Fruit fly (Drosophila melanogaster): ENCODE data around the gene CG31431.

CG31431 gene

DNA sequence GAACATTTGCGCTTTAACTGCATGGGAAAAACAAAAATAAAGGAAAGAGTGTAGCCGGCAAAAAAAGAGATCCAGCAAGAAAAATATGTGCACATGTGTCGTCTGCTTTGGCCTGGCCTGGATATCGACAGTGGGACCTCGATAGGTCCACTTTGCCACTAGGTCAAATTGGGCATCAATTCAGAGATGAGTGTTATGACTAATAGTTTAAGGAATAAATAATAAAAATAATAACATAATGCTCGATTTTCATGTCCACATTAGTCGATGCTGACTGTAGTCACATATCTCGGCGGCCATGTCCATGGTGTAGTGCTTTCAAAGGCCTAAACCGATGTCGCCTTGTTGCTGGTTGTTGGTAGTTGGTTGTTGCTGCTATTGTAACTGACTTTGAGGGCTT is 27.1 kb downstream of the CG31431 start (continued):
- TF ChIP-seq CG6808 (GFP tag; optimal IDR thresholded peaks at IDR 0.05) = peak; percentile 96
- TF ChIP-seq Eip78C (GFP tag) = peak; percentile 98
- TF ChIP-seq CG11902 (GFP tag; optimal IDR thresholded peaks at IDR 0.05) = peak; percentile 81
- peak; percentile 95 to 97 for TF ChIP-seq ss (GFP tag; optimal IDR thresholded peaks at IDR 0.05)
- peak; percentile 97 for TF ChIP-seq CG8119 (GFP tag; IDR thresholded peaks at IDR 0.05)
- peak; percentile 90 for TF ChIP-seq CG11762 (GFP tag; optimal IDR thresholded peaks at IDR 0.05; ENCODE audit: insufficient read depth)
- peak; percentile 90 for TF ChIP-seq lz (GFP tag; optimal IDR thresholded peaks at IDR 0.05)
- TF ChIP-seq salr (GFP tag; optimal IDR thresholded peaks at IDR 0.05) = peak; percentile 93
- peak; percentile 76 for TF ChIP-seq fd85E (GFP tag; optimal IDR thresholded peaks at IDR 0.05)
- peak; percentile 81 for TF ChIP-seq Sox15 (GFP tag; optimal IDR thresholded peaks at IDR 0.05)
- peak; percentile 93 for TF ChIP-seq Lpt (GFP tag; optimal IDR thresholded peaks at IDR 0.05)
- TF ChIP-seq Eip93F (GFP tag; optimal IDR thresholded peaks at IDR 0.05) = peak; percentile 80
- peak; percentile 87 for TF ChIP-seq Smox (GFP tag; optimal IDR thresholded peaks at IDR 0.05)
- TF ChIP-seq net (GFP tag; optimal IDR thresholded peaks at IDR 0.05) = peak; percentile 92
- TF ChIP-seq CG6276 (GFP tag; optimal IDR thresholded peaks at IDR 0.05) = peak; percentile 93
- TF ChIP-seq spab (GFP tag; optimal IDR thresholded peaks at IDR 0.05) = peak; percentile 95
- TF ChIP-seq CG10631 (GFP tag; optimal IDR thresholded peaks at IDR 0.05) = peak; percentile 98
- peak; percentile 94 for TF ChIP-seq pdm3 (GFP tag; optimal IDR thresholded peaks at IDR 0.05)
- peak; percentile 73 for TF ChIP-seq vri (GFP tag; optimal IDR thresholded peaks at IDR 0.05)

DNA sequence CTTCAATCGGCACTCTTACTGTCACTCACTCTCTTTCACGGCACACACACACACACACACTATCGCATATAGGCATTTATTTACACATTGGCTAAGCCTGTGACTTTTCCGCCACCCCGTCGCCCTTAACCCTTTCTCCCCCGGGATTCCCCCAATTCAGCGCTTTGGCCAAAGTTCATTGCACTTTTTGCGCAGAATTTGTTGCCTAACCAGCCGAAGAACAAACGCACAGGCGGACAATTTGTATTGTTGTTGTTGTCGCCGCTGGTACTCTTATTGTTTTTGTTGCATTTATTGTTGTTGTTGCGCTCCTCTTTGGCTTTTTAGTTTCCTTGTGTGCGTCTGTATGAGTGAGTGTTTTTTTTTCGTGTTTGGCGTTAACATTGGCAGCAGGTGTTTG is 28.3 kb downstream of the CG31431 start:
- TF ChIP-seq fd85E (GFP tag; optimal IDR thresholded peaks at IDR 0.05) = no peak
- TF ChIP-seq ss (GFP tag; optimal IDR thresholded peaks at IDR 0.05) = no peak
- TF ChIP-seq esn (GFP tag; optimal IDR thresholded peaks at IDR 0.05) = no peak
- no peak for TF ChIP-seq pdm3 (GFP tag; optimal IDR thresholded peaks at IDR 0.05)
- TF ChIP-seq Sox102F (GFP tag; optimal IDR thresholded peaks at IDR 0.05) = no peak
- no peak for TF ChIP-seq Eip78C (GFP tag)
- TF ChIP-seq salr (GFP tag; optimal IDR thresholded peaks at IDR 0.05) = no peak
- TF ChIP-seq Sox15 (GFP tag; optimal IDR thresholded peaks at IDR 0.05) = no peak
- TF ChIP-seq dac (GFP tag; optimal IDR thresholded peaks at IDR 0.05) = no peak
- no peak for TF ChIP-seq CG6854 (GFP tag; optimal IDR thresholded peaks at IDR 0.05)
- TF ChIP-seq CG15336 (GFP tag; IDR thresholded peaks at IDR 0.05) = no peak

DNA sequence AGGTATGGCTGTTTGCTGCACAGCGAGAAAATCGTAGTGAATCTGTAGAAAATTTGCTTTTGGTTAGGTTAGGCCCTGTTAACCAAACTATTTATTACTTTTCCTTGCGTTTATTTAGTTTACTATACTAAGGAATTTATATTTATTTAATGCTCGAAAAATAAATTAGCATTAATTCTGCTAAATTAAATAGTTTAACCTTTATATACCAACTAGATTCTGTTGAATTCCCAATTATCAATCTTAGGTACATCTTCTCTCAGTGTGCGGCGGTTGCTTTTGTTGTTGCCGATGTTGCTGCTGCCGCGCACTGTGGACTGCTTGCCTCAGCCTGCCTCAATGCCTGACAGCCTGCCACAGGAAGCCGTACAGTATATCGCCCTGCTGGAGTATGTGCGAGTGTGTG is 28.7 kb downstream of the CG31431 start:
- TF ChIP-seq cyc (GFP tag; optimal IDR thresholded peaks at IDR 0.05) (peak; percentile 60), CG9139 (GFP tag; optimal IDR thresholded peaks at IDR 0.05) (peak; percentile 31), CG6854 (GFP tag; optimal IDR thresholded peaks at IDR 0.05) (peak; percentile 17), Eip78C (GFP tag) (peak; percentile 92), CG11294 (GFP tag; IDR thresholded peaks at IDR 0.05) (0 out of 2 replicates have a peak, but pooled peaks have one; percentile 32), CG7368 (GFP tag; optimal IDR thresholded peaks at IDR 0.05) (peak; percentile 45), Sox102F (GFP tag; optimal IDR thresholded peaks at IDR 0.05) (peak; percentile 37), CG8319 (GFP tag; optimal IDR thresholded peaks at IDR 0.05) (peak; percentile 61), CG3919 (GFP tag; optimal IDR thresholded peaks at IDR 0.05) (peak; percentile 77), acj6 (GFP tag; optimal IDR thresholded peaks at IDR 0.05) (peak; percentile 57), CG6276 (GFP tag; optimal IDR thresholded peaks at IDR 0.05) (peak; percentile 54), CG34406 (GFP tag; optimal IDR thresholded peaks at IDR 0.05) (peak; percentile 40), svp (GFP tag) (peak; percentile 76), OdsH (GFP tag; optimal IDR thresholded peaks at IDR 0.05) (peak; percentile 68), CG6792 (GFP tag; optimal IDR thresholded peaks at IDR 0.05) (peak; percentile 60), CG8119 (GFP tag; IDR thresholded peaks at IDR 0.05) (peak; percentile 69; the same call in 2 of the 3 replicates), Hr38 (GFP tag; optimal IDR thresholded peaks at IDR 0.05) (no peak), Eip93F (GFP tag; optimal IDR thresholded peaks at IDR 0.05) (no peak), topi (GFP tag; optimal IDR thresholded peaks at IDR 0.05) (peak; percentile 70), CG6808 (GFP tag; optimal IDR thresholded peaks at IDR 0.05) (peak; percentile 87), Hr4 (GFP tag; optimal IDR thresholded peaks at IDR 0.05) (peak; percentile 54), esn (GFP tag; optimal IDR thresholded peaks at IDR 0.05) (peak; percentile 71), spab (GFP tag; optimal IDR thresholded peaks at IDR 0.05) (peak; percentile 65), CG31627 (GFP tag; optimal IDR thresholded peaks at IDR 0.05) (peak; percentile 41), Ets96B (tag; optimal IDR thresholded peaks at IDR 0.05) (peak; percentile 76), Sox15 (GFP tag; optimal IDR thresholded peaks at IDR 0.05) (no peak), CG6163 (GFP tag; IDR thresholded peaks at IDR 0.05) (peak; percentile 72), CG16779 (tag; optimal IDR thresholded peaks at IDR 0.05) (peak; percentile 51), CG4318 (GFP tag; optimal IDR thresholded peaks at IDR 0.05) (peak; percentile 43), salr (GFP tag; optimal IDR thresholded peaks at IDR 0.05) (peak in 1 of 2 experiments; percentile 54), Gug (GFP tag; IDR thresholded peaks at IDR 0.05) (peak; percentile 60), CG1621 (tag; optimal IDR thresholded peaks at IDR 0.05) (peak; percentile 47), fd59A (GFP tag; optimal IDR thresholded peaks at IDR 0.05) (peak; percentile 64)

Data from whole organism, prepupa.